Worm (Caenorhabditis elegans): ENCODE results near the gene srw-77.

DNA sequence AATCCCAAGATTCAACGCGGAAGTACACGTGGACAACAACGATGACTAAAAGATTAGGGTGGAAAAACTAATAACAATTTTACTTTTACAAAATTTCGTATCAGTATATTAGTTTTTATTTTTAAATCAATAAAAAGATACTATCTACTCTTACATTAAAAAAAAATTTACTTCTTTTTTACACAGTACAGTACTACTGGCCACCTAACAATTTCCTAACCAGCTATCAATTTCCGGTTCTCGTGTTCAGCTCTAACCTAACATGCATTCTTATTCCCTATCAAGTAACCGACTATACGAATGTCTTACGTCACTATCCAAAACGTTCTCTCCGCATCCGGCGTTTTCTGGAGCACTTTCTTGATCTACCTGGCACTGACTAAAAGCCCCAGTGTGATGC is 13.9 kb downstream of the srw-77 start, which contains the start of gene srd-21:
- TF ChIP-seq ceh-24 (tag; optimal IDR thresholded peaks at IDR 0.05) = no peak
- TF ChIP-seq nhr-11 (tag; optimal IDR thresholded peaks at IDR 0.05) = no peak
- TF ChIP-seq odd-2 (tag; optimal IDR thresholded peaks at IDR 0.05) = no peak
- no peak for TF ChIP-seq ceh-18 (tag; optimal IDR thresholded peaks at IDR 0.05)
- no peak for TF ChIP-seq nfya-1 (tag; optimal IDR thresholded peaks at IDR 0.05)
- no peak for TF ChIP-seq pha-2 (tag; optimal IDR thresholded peaks at IDR 0.05)
- TF ChIP-seq ceh-30 (tag; optimal IDR thresholded peaks at IDR 0.05) = no peak
- TF ChIP-seq sox-4 (tag; optimal IDR thresholded peaks at IDR 0.05) = no peak

Measured in whole organism, late embryonic.